Fruit fly (Drosophila melanogaster) whole organism, embryonic: Measurements from ENCODE around the gene glob1.
A peak's percentile ranks its signal among the peaks of the same experiment; 100 is the strongest.

Experiments used
- B-H2 ChIP-seq: fragments of 200-800 bp; sonication (Bioruptor generic); optimal IDR thresholded peaks from 2 replicates; lab custom pipeline; 2018; ENCODE audit warnings: missing biosample characterization, mild to moderate bottlenecking, missing genetic modification characterization
- C15 ChIP-seq: fragments of 200-800 bp; sonication (Bioruptor generic); IDR thresholded peaks from 3 replicates; pipeline ENCODE4 v1.3.6; 2022; ENCODE audit warnings: missing biosample characterization, missing genetic modification characterization
- CG11085 ChIP-seq: fragments of 200-800 bp; sonication (Bioruptor generic); IDR thresholded peaks from 2 replicates; pipeline ENCODE4 v1.3.6; 2022; ENCODE audit warnings: missing biosample characterization, missing genetic modification characterization
- CG12391 ChIP-seq: fragments of 200-800 bp; sonication (Bioruptor generic); optimal IDR thresholded peaks from 3 replicates; lab custom pipeline; 2018; ENCODE audit warnings: missing biosample characterization, mild to moderate bottlenecking, missing genetic modification characterization, moderate library complexity
- CG14667 ChIP-seq: fragments of 200-800 bp; sonication (Bioruptor generic); IDR thresholded peaks from 2 replicates; pipeline ENCODE4 v1.3.6; 2022; ENCODE audit warnings: missing biosample characterization, missing genetic modification characterization
- CG14860 ChIP-seq: fragments of 200-800 bp; sonication (Bioruptor generic); IDR thresholded peaks from 3 replicates; pipeline ENCODE4 v1.3.6; 2022; ENCODE audit warnings: missing biosample characterization, missing genetic modification characterization; ENCODE audit not compliant: partially characterized antibody
- CG14965 ChIP-seq: fragments of 200-800 bp; sonication (Bioruptor generic); optimal IDR thresholded peaks from 2 replicates; lab custom pipeline; 2016; ENCODE audit warnings: missing biosample characterization, missing genetic modification characterization, borderline replicate concordance
- CG15269 ChIP-seq: fragments of 200-800 bp; sonication (Bioruptor generic); optimal IDR thresholded peaks from 2 replicates; lab custom pipeline; 2018; ENCODE audit warnings: missing biosample characterization, mild to moderate bottlenecking, missing genetic modification characterization, moderate library complexity
- CG16813 ChIP-seq: fragments of 200-800 bp; sonication (Bioruptor generic); IDR thresholded peaks from 3 replicates; pipeline ENCODE4 v1.3.6; 2022; ENCODE audit warnings: missing biosample characterization, missing genetic modification characterization; ENCODE audit not compliant: partially characterized antibody
- CG17328 ChIP-seq: fragments of 200-800 bp; sonication (Bioruptor generic); IDR thresholded peaks from 2 replicates; pipeline ENCODE4 v1.3.6; 2022; ENCODE audit warnings: missing biosample characterization, missing genetic modification characterization
- CG17359 ChIP-seq: fragments of 200-800 bp; sonication (Bioruptor generic); optimal IDR thresholded peaks from 3 replicates; lab custom pipeline; 2018; ENCODE audit warnings: missing biosample characterization, mild to moderate bottlenecking, missing genetic modification characterization, moderate library complexity
- CG17568 ChIP-seq: fragments of 200-800 bp; sonication (Bioruptor generic); optimal IDR thresholded peaks from 2 replicates; lab custom pipeline; 2018; ENCODE audit warnings: missing biosample characterization, mild to moderate bottlenecking, missing genetic modification characterization, moderate library complexity
- CG17829 ChIP-seq: fragments of 200-800 bp; optimal IDR thresholded peaks from 2 replicates; lab custom pipeline; 2019; ENCODE audit warnings: missing biosample characterization, mild to moderate bottlenecking, missing genetic modification characterization, moderate library complexity
- CG32772 ChIP-seq: fragments of 200-800 bp; sonication (Bioruptor generic); IDR thresholded peaks from 2 replicates; pipeline ENCODE4 v1.3.6; 2022; ENCODE audit warnings: missing biosample characterization, missing genetic modification characterization
- CG3407 ChIP-seq: fragments of 200-800 bp; sonication (Bioruptor generic); optimal IDR thresholded peaks from 2 replicates; lab custom pipeline; 2018; ENCODE audit warnings: missing biosample characterization, mild to moderate bottlenecking, missing genetic modification characterization
- CG42726 ChIP-seq: fragments of 200-800 bp; sonication (Bioruptor generic); IDR thresholded peaks from 2 replicates; pipeline ENCODE4 v1.3.6; 2022; ENCODE audit warnings: missing biosample characterization, missing genetic modification characterization; ENCODE audit not compliant: partially characterized antibody
- CG4282 ChIP-seq: fragments of 200-800 bp; sonication (Bioruptor generic); optimal IDR thresholded peaks from 2 replicates; lab custom pipeline; 2016; ENCODE audit warnings: missing biosample characterization, missing genetic modification characterization
- CG4854 ChIP-seq: fragments of 200-800 bp; sonication (Bioruptor generic); optimal IDR thresholded peaks from 2 replicates; lab custom pipeline; 2016; ENCODE audit warnings: missing biosample characterization, missing genetic modification characterization, inconsistent platforms
- CG7745 ChIP-seq: fragments of 200-800 bp; sonication (Bioruptor generic); optimal IDR thresholded peaks from 2 replicates; lab custom pipeline; 2018; ENCODE audit warnings: missing biosample characterization, mild to moderate bottlenecking, missing genetic modification characterization, moderate library complexity
- CG8281 ChIP-seq: fragments of 200-800 bp; sonication (Bioruptor generic); optimal IDR thresholded peaks from 2 replicates; lab custom pipeline; 2018; ENCODE audit warnings: missing biosample characterization, mild to moderate bottlenecking, missing genetic modification characterization, moderate library complexity
- CG8290 ChIP-seq, 3 experiments: fragments of 200-800 bp; sonication (Bioruptor generic); optimal IDR thresholded peaks; 2 replicates each; lab custom pipeline; 2016 to 2019; ENCODE audit warnings: missing biosample characterization in 3 of 3, missing genetic modification characterization in 3 of 3, mild to moderate bottlenecking in 2 of 3, moderate library complexity in 1 of 3
- CG8478 ChIP-seq: fragments of >200 bp; optimal IDR thresholded peaks from 2 replicates; lab custom pipeline; 2018
- CG9727 ChIP-seq: fragments of 200-800 bp; sonication (Bioruptor generic); optimal IDR thresholded peaks from 3 replicates; lab custom pipeline; 2017; ENCODE audit warnings: missing biosample characterization, mild to moderate bottlenecking, missing genetic modification characterization
- Dip2 ChIP-seq: fragments of 200-800 bp; sonication (Bioruptor generic); IDR thresholded peaks from 2 replicates; pipeline ENCODE4 v1.3.6; 2022; ENCODE audit warnings: missing biosample characterization, missing genetic modification characterization
- Dip3 ChIP-seq: fragments of 200-800 bp; sonication (Bioruptor generic); optimal IDR thresholded peaks from 3 replicates; lab custom pipeline; 2016; ENCODE audit warnings: missing biosample characterization, missing genetic modification characterization
- Fer3 ChIP-seq: fragments of 200-800 bp; sonication (Bioruptor generic); optimal IDR thresholded peaks from 2 replicates; lab custom pipeline; 2018; ENCODE audit warnings: missing biosample characterization, mild to moderate bottlenecking, missing genetic modification characterization, moderate library complexity
- Myb ChIP-seq: fragments of 200-800 bp; sonication (Bioruptor generic); optimal IDR thresholded peaks from 2 replicates; lab custom pipeline; 2016; ENCODE audit warnings: missing biosample characterization, missing genetic modification characterization
- Nf-YA ChIP-seq: fragments of 200-800 bp; sonication (Bioruptor generic); IDR thresholded peaks from 2 replicates; pipeline ENCODE4 v1.3.6; 2022; ENCODE audit warnings: missing biosample characterization, missing genetic modification characterization
- Ptx1 ChIP-seq: fragments of 200-800 bp; sonication (Bioruptor generic); IDR thresholded peaks from 2 replicates; pipeline ENCODE4 v1.3.6; 2022; ENCODE audit warnings: missing biosample characterization, missing genetic modification characterization
- Rx ChIP-seq: fragments of 200-800 bp; sonication (Bioruptor generic); IDR thresholded peaks from 2 replicates; pipeline ENCODE4 v1.3.6; 2022; ENCODE audit warnings: missing biosample characterization, missing genetic modification characterization
- Scr ChIP-seq: fragments of 200-800 bp; sonication (Bioruptor generic); IDR thresholded peaks from 2 replicates; pipeline ENCODE4 v1.3.6; 2022; ENCODE audit warnings: missing biosample characterization, missing genetic modification characterization; ENCODE audit not compliant: partially characterized antibody
- Sry-δ ChIP-seq: fragments of 200-800 bp; sonication (Bioruptor generic); optimal IDR thresholded peaks from 2 replicates; lab custom pipeline; 2016; ENCODE audit warnings: missing biosample characterization, missing genetic modification characterization
- Usf ChIP-seq: fragments of 200-800 bp; sonication (Bioruptor generic); optimal IDR thresholded peaks from 2 replicates; lab custom pipeline; 2017; ENCODE audit warnings: missing genotype, missing biosample characterization, missing genetic modification characterization
- YL-1 ChIP-seq: fragments of 200-800 bp; sonication (Bioruptor generic); optimal IDR thresholded peaks from 3 replicates; lab custom pipeline; 2017; ENCODE audit warnings: missing biosample characterization, mild to moderate bottlenecking, missing genetic modification characterization
- al ChIP-seq: fragments of 200-800 bp; sonication (Bioruptor generic); IDR thresholded peaks from 2 replicates; pipeline ENCODE4 v1.3.6; 2022; ENCODE audit warnings: missing biosample characterization, missing genetic modification characterization
- caup ChIP-seq: fragments of 200-800 bp; sonication (Bioruptor generic); optimal IDR thresholded peaks from 3 replicates; lab custom pipeline; 2017; ENCODE audit warnings: missing biosample characterization, mild to moderate bottlenecking, missing genetic modification characterization, moderate library complexity; ENCODE audit not compliant: severe bottlenecking
- croc ChIP-seq: fragments of 200-800 bp; sonication (Bioruptor generic); conservative IDR thresholded peaks from 3 replicates; pipeline ENCODE4 v1.3.6; 2022; ENCODE audit warnings: missing biosample characterization, missing genetic modification characterization
- esg ChIP-seq: fragments of 200-800 bp; sonication (Bioruptor generic); conservative IDR thresholded peaks from 2 replicates; pipeline ENCODE4 v1.3.6; 2022; ENCODE audit warnings: missing biosample characterization, missing genetic modification characterization
- fd3F ChIP-seq: fragments of 200-800 bp; sonication (Bioruptor generic); optimal IDR thresholded peaks from 2 replicates; lab custom pipeline; 2018; ENCODE audit warnings: missing biosample characterization, mild to moderate bottlenecking, missing genetic modification characterization, moderate library complexity
- grau ChIP-seq: fragments of 200-800 bp; optimal IDR thresholded peaks from 3 replicates; lab custom pipeline; 2019; ENCODE audit warnings: missing biosample characterization, mild to moderate bottlenecking, missing genetic modification characterization, moderate library complexity
- klu ChIP-seq: fragments of 200-800 bp; sonication (Bioruptor generic); IDR thresholded peaks from 2 replicates; pipeline ENCODE4 v1.3.6; 2022; ENCODE audit warnings: missing biosample characterization, missing genetic modification characterization
- knrl ChIP-seq: fragments of 200-800 bp; sonication (Bioruptor generic); IDR thresholded peaks from 3 replicates; pipeline ENCODE4 v1.3.6; 2022; ENCODE audit warnings: missing biosample characterization, missing genetic modification characterization; ENCODE audit not compliant: partially characterized antibody
- lbe ChIP-seq: fragments of 200-800 bp; sonication (Bioruptor generic); optimal IDR thresholded peaks from 2 replicates; lab custom pipeline; 2016; ENCODE audit warnings: missing biosample characterization, mild to moderate bottlenecking, missing genetic modification characterization
- nmo ChIP-seq: fragments of 200-800 bp; sonication (Bioruptor generic); optimal IDR thresholded peaks from 2 replicates; lab custom pipeline; 2018; ENCODE audit warnings: missing biosample characterization, mild to moderate bottlenecking, missing genetic modification characterization, moderate library complexity
- p53 ChIP-seq: fragments of 200-800 bp; sonication (Bioruptor generic); optimal IDR thresholded peaks from 2 replicates; lab custom pipeline; 2016; ENCODE audit warnings: missing biosample characterization, missing genetic modification characterization
- pita ChIP-seq: fragments of 200-800 bp; sonication (Bioruptor generic); optimal IDR thresholded peaks from 2 replicates; lab custom pipeline; 2017; ENCODE audit warnings: missing biosample characterization, mild to moderate bottlenecking, missing genetic modification characterization
- prd ChIP-seq, 3 experiments: fragments of >200 bp in 2 of 3; fragments of 200-800 bp in 1 of 3; sonication (Bioruptor generic) in 1 of 3; optimal IDR thresholded peaks in 2 of 3; IDR thresholded peaks in 1 of 3; 2 replicates in 2 of 3; 3 replicates in 1 of 3; pipeline versions ENCODE4 v1.3.6 to Lab custom; 2017 to 2022; ENCODE audit warnings: missing biosample characterization in 1 of 3, missing genetic modification characterization in 1 of 3
- sd ChIP-seq: fragments of 200-800 bp; sonication (Bioruptor generic); optimal IDR thresholded peaks from 3 replicates; lab custom pipeline; 2018; ENCODE audit warnings: missing biosample characterization, mild to moderate bottlenecking, missing genetic modification characterization, moderate library complexity
- tap ChIP-seq: fragments of 200-800 bp; optimal IDR thresholded peaks from 3 replicates; lab custom pipeline; 2019; ENCODE audit warnings: missing biosample characterization, mild to moderate bottlenecking, missing genetic modification characterization, moderate library complexity
- twi ChIP-seq: fragments of 200-800 bp; optimal IDR thresholded peaks from 2 replicates; lab custom pipeline; 2019; ENCODE audit warnings: missing biosample characterization, mild to moderate bottlenecking, missing genetic modification characterization, moderate library complexity
- yki ChIP-seq: fragments of >200 bp; optimal IDR thresholded peaks from 3 replicates; lab custom pipeline; 2018

The glob1 gene

DNA sequence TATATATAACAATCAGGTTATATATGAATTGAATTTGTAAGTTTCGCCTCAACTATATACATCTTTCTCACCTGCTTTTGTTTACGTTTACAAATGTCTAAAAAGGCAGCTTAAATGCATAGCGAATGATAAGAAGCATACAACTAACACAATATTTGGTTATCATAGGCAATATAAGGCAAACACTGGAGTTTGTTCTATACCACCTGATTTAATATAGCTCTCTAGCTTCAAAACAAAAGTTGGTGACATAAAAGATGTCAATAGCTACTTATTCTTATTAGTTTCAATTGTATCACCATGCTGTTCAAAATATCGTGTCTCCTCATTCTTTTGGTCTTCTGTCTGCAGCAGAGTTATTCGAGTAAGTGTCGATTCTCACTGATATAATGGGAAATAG, 21.5 kb upstream of the glob1 start (continued):
- no peak for TF ChIP-seq CG8281 (tag; lab: Kevin White, UChicago)
- TF ChIP-seq twi (tag; lab: Kevin White, UChicago) = no peak
- TF ChIP-seq CG14965 (GFP tag; lab: Kevin White, UChicago) = no peak
- TF ChIP-seq CG14860 = no peak
- TF ChIP-seq CG4854 (GFP tag; lab: Kevin White, UChicago) = no peak
- TF ChIP-seq CG17829 (tag; lab: Kevin White, UChicago) = no peak
- peak; percentile 32 for TF ChIP-seq caup (GFP tag; lab: Kevin White, UChicago)
- no peak for TF ChIP-seq YL-1
- peak; percentile 36 for TF ChIP-seq CG17359
- no peak for TF ChIP-seq prd (optimal IDR thresholded peaks at IDR 0.05; lab: Kevin White, UChicago)
- TF ChIP-seq prd (GFP tag; IDR thresholded peaks at IDR 0.05; lab: Robert Waterston, UW) = no peak
- no peak for TF ChIP-seq CG11085 (GFP tag; lab: Robert Waterston, UW)
- no peak for TF ChIP-seq klu
- TF ChIP-seq Sry-δ (GFP tag; lab: Kevin White, UChicago) = no peak
- TF ChIP-seq Myb (GFP tag; lab: Kevin White, UChicago) = no peak
- TF ChIP-seq Scr (GFP tag; lab: Robert Waterston, UW) = no peak
- TF ChIP-seq fd3F = peak; percentile 19
- TF ChIP-seq CG7745 (tag; lab: Kevin White, UChicago) = no peak
- TF ChIP-seq Dip3 = no peak
- TF ChIP-seq knrl (GFP tag; lab: Robert Waterston, UW) = no peak
- TF ChIP-seq CG16813 (GFP tag; lab: Robert Waterston, UW) = no peak
- no peak for TF ChIP-seq CG9727 (GFP tag; lab: Kevin White, UChicago)
- no peak for TF ChIP-seq Rx (GFP tag; lab: Robert Waterston, UW)
- no peak for TF ChIP-seq CG8290 (GFP tag; optimal IDR thresholded peaks at IDR 0.05; lab: Kevin White, UChicago)
- peak in 1 of 2 experiments; percentile 47 for TF ChIP-seq CG8290 (tag; optimal IDR thresholded peaks at IDR 0.05; lab: Kevin White, UChicago)
- peak; percentile 6 for TF ChIP-seq CG17568
- no peak for TF ChIP-seq Fer3 (tag; lab: Kevin White, UChicago)
- no peak for TF ChIP-seq Dip2 (GFP tag; lab: Robert Waterston, UW)
- TF ChIP-seq tap (tag; lab: Kevin White, UChicago) = no peak
- no peak for TF ChIP-seq nmo (GFP tag; lab: Kevin White, UChicago)
- TF ChIP-seq sd (tag; lab: Kevin White, UChicago) = no peak
- no peak for TF ChIP-seq esg (GFP tag; lab: Robert Waterston, UW)
- TF ChIP-seq Usf (GFP tag; lab: Kevin White, UChicago) = no peak
- TF ChIP-seq B-H2 (GFP tag; lab: Kevin White, UChicago) = no peak
- TF ChIP-seq CG17328 (GFP tag; lab: Robert Waterston, UW) = no peak
- TF ChIP-seq Ptx1 = no peak
- TF ChIP-seq C15 (GFP tag; lab: Robert Waterston, UW) = no peak
- no peak for TF ChIP-seq Nf-YA
- no peak for TF ChIP-seq CG3407 (GFP tag; lab: Kevin White, UChicago)
- TF ChIP-seq croc (GFP tag; lab: Robert Waterston, UW) = no peak
- TF ChIP-seq CG15269 = peak; percentile 15
- no peak for TF ChIP-seq pita (GFP tag; lab: Kevin White, UChicago)
- no peak for TF ChIP-seq grau
- TF ChIP-seq CG14667 (GFP tag; lab: Robert Waterston, UW) = no peak
- no peak for TF ChIP-seq CG12391
- TF ChIP-seq yki (lab: Kevin White, UChicago) = no peak
- no peak for TF ChIP-seq CG8478 (lab: Kevin White, UChicago)
- TF ChIP-seq CG4282 = no peak
- TF ChIP-seq al (GFP tag; lab: Robert Waterston, UW) = no peak
- TF ChIP-seq CG32772 = no peak
- no peak for TF ChIP-seq p53 (GFP tag; lab: Kevin White, UChicago)
- no peak for TF ChIP-seq lbe (GFP tag; lab: Kevin White, UChicago)
- no peak for TF ChIP-seq CG42726 (GFP tag; lab: Robert Waterston, UW)
